Worm (Caenorhabditis elegans) whole organism, late embryonic: ENCODE measurements around the gene K07F5.17.

Experiments used
- C08G9.2 ChIP-seq: sonication (generic microtip); optimal IDR thresholded peaks from 2 replicates; lab custom pipeline; 2016; ENCODE audit warnings: mild to moderate bottlenecking, missing genetic modification characterization, moderate library complexity, missing compliant biosample characterization
- F13H6.1 ChIP-seq: sonication (generic microtip); optimal IDR thresholded peaks from 2 replicates; lab custom pipeline; 2016; ENCODE audit warnings: missing genetic modification characterization, missing compliant biosample characterization
- K02D7.2 ChIP-seq: sonication (generic microtip); optimal IDR thresholded peaks from 2 replicates; lab custom pipeline; 2017; ENCODE audit warnings: mild to moderate bottlenecking, missing genetic modification characterization, missing compliant biosample characterization
- K09A11.1 ChIP-seq: sonication (generic microtip); optimal IDR thresholded peaks from 2 replicates; lab custom pipeline; 2017; ENCODE audit warnings: antibody characterized with exemption, mild to moderate bottlenecking, missing genetic modification characterization, missing compliant biosample characterization; ENCODE audit not compliant: insufficient read depth
- T23F11.4 ChIP-seq: fragments of 200-800 bp; sonication (Bioruptor generic); optimal IDR thresholded peaks from 2 replicates; lab custom pipeline; 2018; ENCODE audit warnings: mild to moderate bottlenecking, missing genetic modification characterization, missing compliant biosample characterization
- ceh-2 ChIP-seq: sonication (generic microtip); optimal IDR thresholded peaks from 2 replicates; lab custom pipeline; 2016; ENCODE audit warnings: missing genotype, missing genetic modification characterization, missing compliant biosample characterization
- ceh-22 ChIP-seq: sonication (generic microtip); optimal IDR thresholded peaks from 2 replicates; lab custom pipeline; 2017; ENCODE audit warnings: missing biosample characterization, missing genetic modification characterization
- ceh-30 ChIP-seq: fragments of 150-350 bp; optimal IDR thresholded peaks from 2 replicates; lab custom pipeline; 2014; ENCODE audit warnings: missing biosample characterization, missing genetic modification characterization
- ceh-31 ChIP-seq: sonication (generic microtip); optimal IDR thresholded peaks from 2 replicates; lab custom pipeline; 2016; ENCODE audit warnings: missing genetic modification characterization, missing compliant biosample characterization
- ceh-34 ChIP-seq: sonication (generic microtip); optimal IDR thresholded peaks from 2 replicates; lab custom pipeline; 2016; ENCODE audit warnings: mild to moderate bottlenecking, missing genetic modification characterization, missing compliant biosample characterization
- ceh-45 ChIP-seq: fragments of 200-800 bp; sonication (Bioruptor generic); IDR thresholded peaks from 2 replicates; pipeline ENCODE4 v1.3.6; 2022; ENCODE audit warnings: missing genetic modification reagents, missing genetic modification characterization, missing compliant biosample characterization
- ceh-48 ChIP-seq: sonication (generic microtip); optimal IDR thresholded peaks from 2 replicates; lab custom pipeline; 2016; ENCODE audit warnings: missing genetic modification characterization, inconsistent platforms, missing compliant biosample characterization
- ceh-6 ChIP-seq: fragments of 200-800 bp; sonication (Bioruptor generic); optimal IDR thresholded peaks from 2 replicates; lab custom pipeline; 2018; ENCODE audit warnings: mild to moderate bottlenecking, missing genetic modification characterization, missing compliant biosample characterization
- ceh-9 ChIP-seq: sonication (generic microtip); optimal IDR thresholded peaks from 2 replicates; lab custom pipeline; 2016; ENCODE audit warnings: mild to moderate bottlenecking, missing genetic modification characterization, inconsistent platforms, missing compliant biosample characterization
- dmd-4 ChIP-seq: sonication (generic microtip); optimal IDR thresholded peaks from 2 replicates; lab custom pipeline; 2016; ENCODE audit warnings: borderline replicate concordance, missing genetic modification characterization, missing compliant biosample characterization
- elt-2 ChIP-seq: sonication (generic microtip); optimal IDR thresholded peaks from 2 replicates; lab custom pipeline; 2016; ENCODE audit warnings: missing genetic modification reagents, missing genetic modification characterization, missing compliant biosample characterization
- ets-4 ChIP-seq: sonication (generic microtip); optimal IDR thresholded peaks from 2 replicates; lab custom pipeline; 2016; ENCODE audit warnings: missing genetic modification characterization, missing compliant biosample characterization
- eyg-1 ChIP-seq: sonication (generic microtip); optimal IDR thresholded peaks from 2 replicates; lab custom pipeline; 2016; ENCODE audit warnings: missing genotype, missing genetic modification characterization, missing compliant biosample characterization
- gmeb-2 ChIP-seq: sonication (generic microtip); optimal IDR thresholded peaks from 2 replicates; lab custom pipeline; 2016; ENCODE audit warnings: missing genetic modification characterization, inconsistent platforms, missing compliant biosample characterization
- hlh-13 ChIP-seq: fragments of 200-800 bp; sonication (Bioruptor generic); optimal IDR thresholded peaks from 2 replicates; lab custom pipeline; 2018; ENCODE audit warnings: mild to moderate bottlenecking, missing genetic modification characterization, missing compliant biosample characterization
- hlh-8 ChIP-seq: sonication (generic microtip); optimal IDR thresholded peaks from 2 replicates; lab custom pipeline; 2016; ENCODE audit warnings: missing genotype, missing genetic modification characterization, missing compliant biosample characterization
- lim-6 ChIP-seq: sonication (generic microtip); optimal IDR thresholded peaks from 2 replicates; lab custom pipeline; 2016; ENCODE audit warnings: missing genetic modification characterization, missing compliant biosample characterization
- mec-3 ChIP-seq: sonication (generic microtip); optimal IDR thresholded peaks from 2 replicates; lab custom pipeline; 2016; ENCODE audit warnings: borderline replicate concordance, missing genetic modification characterization, missing compliant biosample characterization
- npax-4 ChIP-seq: sonication (generic microtip); optimal IDR thresholded peaks from 2 replicates; lab custom pipeline; 2016; ENCODE audit warnings: missing genetic modification characterization, missing compliant biosample characterization
- odd-2 ChIP-seq: sonication (generic microtip); optimal IDR thresholded peaks from 2 replicates; lab custom pipeline; 2017; ENCODE audit warnings: antibody characterized with exemption, mild to moderate bottlenecking, missing genetic modification characterization, missing compliant biosample characterization
- pag-3 ChIP-seq: sonication (generic microtip); optimal IDR thresholded peaks from 2 replicates; lab custom pipeline; 2016; ENCODE audit warnings: missing compliant biosample characterization, missing genetic modification characterization, borderline replicate concordance
- pha-4 ChIP-seq: fragments of 150-350 bp; optimal IDR thresholded peaks from 2 replicates; lab custom pipeline; 2018; ENCODE audit warnings: missing biosample characterization, missing genetic modification reagents, missing genetic modification characterization
- rnt-1 ChIP-seq: sonication (generic microtip); optimal IDR thresholded peaks from 2 replicates; lab custom pipeline; 2016; ENCODE audit warnings: missing genetic modification characterization, missing compliant biosample characterization
- sdc-2 ChIP-seq: sonication (generic microtip); optimal IDR thresholded peaks from 2 replicates; lab custom pipeline; 2016; ENCODE audit warnings: missing genotype, missing genetic modification characterization, missing compliant biosample characterization
- sox-2 ChIP-seq: fragments of 200-800 bp; sonication (Bioruptor generic); IDR thresholded peaks from 2 replicates; pipeline ENCODE4 v1.3.6; 2022; ENCODE audit warnings: missing genetic modification reagents, missing genetic modification characterization, missing compliant biosample characterization
- syd-9 ChIP-seq: sonication (generic microtip); optimal IDR thresholded peaks from 2 replicates; lab custom pipeline; 2016; ENCODE audit warnings: mild to moderate bottlenecking, missing genetic modification characterization, moderate library complexity, missing compliant biosample characterization
- tbx-2 ChIP-seq: sonication (generic microtip); optimal IDR thresholded peaks from 2 replicates; lab custom pipeline; 2016; ENCODE audit warnings: missing genetic modification characterization, missing compliant biosample characterization
- ttx-3 ChIP-seq: sonication (generic microtip); optimal IDR thresholded peaks from 2 replicates; lab custom pipeline; 2016; ENCODE audit warnings: missing genetic modification reagents, missing genetic modification characterization, missing compliant biosample characterization
- unc-42 ChIP-seq: sonication (generic microtip); optimal IDR thresholded peaks from 2 replicates; lab custom pipeline; 2016; ENCODE audit warnings: missing genotype, missing genetic modification characterization, missing compliant biosample characterization
- zip-5 ChIP-seq: sonication (generic microtip); optimal IDR thresholded peaks from 2 replicates; lab custom pipeline; 2016; ENCODE audit warnings: missing genetic modification characterization, missing compliant biosample characterization
- ztf-16 ChIP-seq: sonication (generic microtip); optimal IDR thresholded peaks from 2 replicates; lab custom pipeline; 2017; ENCODE audit warnings: missing genetic modification characterization, missing compliant biosample characterization

The K07F5.17 gene

DNA sequence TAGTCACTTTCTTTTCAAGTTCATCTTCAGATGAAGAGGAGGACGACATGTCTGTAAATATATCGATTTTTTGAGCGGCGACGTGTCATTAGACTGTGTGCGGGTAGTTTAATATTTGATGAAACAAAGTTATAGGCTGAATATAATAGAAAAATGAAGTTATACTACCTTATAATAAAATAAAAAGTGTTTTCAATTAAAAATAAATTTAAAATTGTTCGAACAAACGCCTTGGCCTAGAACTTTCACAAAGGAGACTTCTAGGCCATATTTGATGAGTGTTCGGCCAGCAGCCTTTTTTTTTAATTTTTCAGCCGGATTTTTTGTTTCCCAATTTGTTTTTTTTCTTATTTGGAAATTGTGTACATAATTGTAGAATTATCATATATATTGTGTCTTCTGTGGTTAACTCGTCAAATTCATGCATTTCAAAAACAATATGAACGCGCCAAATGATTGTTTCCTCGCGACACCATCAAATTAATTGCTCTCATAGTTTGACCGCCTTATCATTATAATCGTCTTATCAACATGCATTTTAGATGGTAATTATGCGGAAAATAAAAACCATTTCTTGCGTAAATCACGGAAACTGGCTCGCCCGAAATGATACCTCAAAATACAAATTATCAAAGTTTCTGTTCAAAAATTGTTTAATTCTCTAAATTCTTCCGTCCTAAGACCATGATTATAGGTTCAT is 44.7 kb upstream of the K07F5.17 start, which contains the start of gene T13F2.2:
Gene T13F2.2, minus strand, starts transcription at position 51 of the 700 bp plus-strand sequence.
- TF ChIP-seq C08G9.2 (peak; percentile 10), ceh-31 (tag; lab: Kevin White, UChicago) (peak; percentile 38), zip-5 (tag; lab: Kevin White, UChicago) (peak; percentile 41), ceh-48 (tag; lab: Kevin White, UChicago) (peak; percentile 1), ets-4 (no peak), ceh-2 (peak; percentile 3), mec-3 (tag; lab: Kevin White, UChicago) (no peak), elt-2 (tag; lab: Kevin White, UChicago) (peak; percentile 58), tbx-2 (tag; lab: Kevin White, UChicago) (peak; percentile 52), hlh-13 (GFP tag; lab: Kevin White, UChicago) (no peak)

DNA sequence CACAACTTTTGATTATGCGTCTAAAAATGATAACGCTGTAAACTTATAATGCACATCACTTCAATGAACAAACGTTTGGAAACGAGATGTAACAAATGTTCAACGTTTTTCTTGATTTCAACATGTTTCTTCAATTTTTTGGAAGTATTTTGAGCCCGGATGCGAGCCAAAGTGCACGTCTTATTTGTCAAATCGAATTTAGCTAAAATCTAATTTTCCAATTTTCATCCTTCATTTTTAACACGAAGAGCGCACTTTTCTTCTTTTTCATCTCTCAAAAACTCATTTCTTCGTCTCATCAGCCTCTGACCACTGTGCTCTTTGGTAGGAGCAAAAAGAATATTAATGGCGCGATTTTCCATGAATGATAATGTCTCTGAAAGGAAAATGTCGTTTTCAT is 43.9 kb upstream of the K07F5.17 start:
- TF ChIP-seq sdc-2 (tag; lab: Kevin White, UChicago) (no peak), unc-42 (tag; lab: Kevin White, UChicago) (peak; percentile 96), odd-2 (no peak)

DNA sequence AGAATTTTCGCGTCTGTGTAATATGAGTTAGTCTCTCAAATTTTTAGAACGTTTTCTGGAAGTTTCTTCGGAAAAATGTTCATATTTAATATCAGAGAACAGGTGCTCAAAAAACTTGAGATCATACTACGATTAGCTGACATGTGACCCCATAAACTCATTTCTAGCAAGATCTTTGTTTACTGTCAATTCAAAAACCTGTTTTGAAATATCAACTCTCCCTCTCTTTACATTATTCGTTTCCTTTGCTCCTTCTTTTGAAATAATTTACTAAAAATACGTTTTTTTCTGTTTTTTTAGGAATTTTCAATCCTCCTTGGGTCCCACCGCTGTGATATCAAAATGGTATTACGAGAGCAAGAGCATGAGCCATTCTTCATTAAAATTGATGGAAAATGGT is 43.0 kb upstream of the K07F5.17 start, which contains the start of gene fat-4:
Gene fat-4, plus strand, starts transcription at position 301 of the 400 bp plus-strand sequence.
- TF ChIP-seq K02D7.2 (tag; lab: Kevin White, UChicago) (no peak), K09A11.1 (no peak), ceh-45 (no peak), gmeb-2 (no peak), lim-6 (tag; lab: Kevin White, UChicago) (no peak), dmd-4 (tag; lab: Kevin White, UChicago) (no peak), syd-9 (tag; lab: Kevin White, UChicago) (no peak), pag-3 (tag; lab: Kevin White, UChicago) (no peak), rnt-1 (no peak), ztf-16 (tag; lab: Kevin White, UChicago) (no peak), ttx-3 (no peak), ceh-6 (GFP tag; lab: Kevin White, UChicago) (no peak), sox-2 (no peak), F13H6.1 (tag; lab: Kevin White, UChicago) (no peak), ceh-22 (tag; lab: Kevin White, UChicago) (no peak), ceh-30 (no peak), pha-4 (no peak)

DNA sequence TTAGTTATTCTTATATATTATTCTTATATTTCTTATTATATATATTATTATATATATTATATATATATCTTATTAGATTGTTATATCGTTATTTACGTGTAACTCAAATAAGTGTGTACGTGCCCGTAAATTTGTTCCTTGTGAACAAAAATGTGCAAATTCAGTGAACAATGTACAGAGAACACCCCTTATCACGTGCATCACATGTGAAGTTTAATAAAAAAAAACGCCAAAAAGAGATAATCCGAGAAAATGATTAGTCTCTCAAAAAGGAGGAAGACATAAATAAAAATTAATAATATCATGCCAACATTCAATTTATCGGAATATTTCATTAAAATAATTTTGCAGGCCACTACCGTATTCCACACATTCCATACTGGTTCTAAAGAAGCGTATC is 42.5 kb upstream of the K07F5.17 start:
- TF ChIP-seq unc-42 (tag; lab: Kevin White, UChicago): no peak
- no peak for TF ChIP-seq lim-6 (tag; lab: Kevin White, UChicago)
- TF ChIP-seq npax-4: no peak
- TF ChIP-seq hlh-8 (tag; lab: Kevin White, UChicago): no peak
- TF ChIP-seq T23F11.4 (GFP tag; lab: Kevin White, UChicago): no peak
- no peak for TF ChIP-seq pha-4
- TF ChIP-seq ceh-34 (tag; lab: Kevin White, UChicago): no peak
- no peak for TF ChIP-seq eyg-1 (tag; lab: Kevin White, UChicago)

DNA sequence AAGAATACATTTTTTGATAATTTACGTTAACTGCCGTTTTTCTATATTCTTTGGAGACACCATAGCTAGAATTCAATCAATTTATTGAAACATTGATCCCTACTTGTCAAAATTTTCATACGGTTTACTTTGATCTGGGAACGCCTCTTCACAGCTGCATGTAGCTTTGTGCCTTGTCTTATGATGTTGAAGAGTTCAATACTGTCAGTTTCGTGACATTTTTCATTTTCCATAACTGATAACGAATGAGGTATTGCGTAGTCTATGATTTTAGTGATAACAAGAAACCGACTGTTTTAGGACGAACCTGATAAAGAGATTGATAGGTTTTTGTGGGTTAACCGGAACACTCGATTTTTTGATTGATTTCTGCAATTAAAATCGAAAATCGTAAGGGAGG is 40.8 kb upstream of the K07F5.17 start:
- no peak for TF ChIP-seq unc-42 (tag; lab: Kevin White, UChicago)
- TF ChIP-seq elt-2 (tag; lab: Kevin White, UChicago): peak; percentile 94
- TF ChIP-seq ceh-9: no peak
